Worm (Caenorhabditis elegans) whole organism, L4/young adult: ENCODE measurements around the gene srtx-1.
"Not testable (repeated sequence)": the region's sequence is repeated elsewhere in the genome, so short reads cannot be mapped to it uniquely, and the experiment has no call there.

Experiments used
- W03F9.2 ChIP-seq: fragments of 150-350 bp; optimal IDR thresholded peaks from 2 replicates; lab custom pipeline; 2014; ENCODE audit warnings: missing biosample characterization, missing genetic modification characterization
- dao-5 ChIP-seq: sonication (generic microtip); optimal IDR thresholded peaks from 2 replicates; lab custom pipeline; 2016; ENCODE audit warnings: missing genotype, missing genetic modification characterization, moderate library complexity, missing compliant biosample characterization
- him-1 ChIP-seq: sonication (generic microtip); optimal IDR thresholded peaks from 2 replicates; lab custom pipeline; 2016; ENCODE audit warnings: missing genotype, missing genetic modification reagents, missing genetic modification characterization, missing compliant biosample characterization

DNA sequence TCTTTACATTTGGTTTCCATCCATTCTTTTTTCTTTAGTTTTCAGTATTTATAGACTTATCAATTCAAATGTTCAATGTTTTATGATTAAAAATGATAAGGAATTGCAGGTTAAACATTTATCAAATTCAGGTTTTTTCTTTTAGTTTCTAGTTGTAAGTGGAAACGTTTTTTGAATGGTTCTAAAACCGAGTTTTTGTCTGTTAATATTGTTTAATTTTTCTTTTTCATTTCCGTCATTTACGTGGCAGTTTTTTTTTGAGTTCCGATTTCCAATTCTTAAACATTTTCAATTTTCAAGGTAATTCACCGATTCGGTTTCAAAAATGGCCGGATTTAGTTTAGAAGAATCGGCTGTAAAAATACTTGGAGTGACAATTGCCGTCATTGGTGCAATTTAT lies 46.2 kb upstream of the srtx-1 start, which contains the start of gene T12B3.3:
- TF ChIP-seq him-1; dao-5 (tag; lab: Kevin White, UChicago); W03F9.2 (tag; lab: Kevin White, UChicago): not testable (repeated sequence)
